Worm (Caenorhabditis elegans) whole organism, midembryonic: ENCODE data around the gene abu-8.

Experiments used
- T22C8.4 ChIP-seq: fragments of 200-800 bp; sonication (Bioruptor generic); IDR thresholded peaks from 2 replicates; pipeline ENCODE4 v1.3.6; 2022; ENCODE audit warnings: missing genetic modification characterization, missing compliant biosample characterization
- cog-1 ChIP-seq: sonication (generic microtip); optimal IDR thresholded peaks from 2 replicates; lab custom pipeline; 2016; ENCODE audit warnings: missing genetic modification characterization, missing compliant biosample characterization
- flt-1 ChIP-seq: fragments of 200-800 bp; sonication (Bioruptor generic); IDR thresholded peaks from 2 replicates; pipeline ENCODE4 v1.3.6; 2022; ENCODE audit warnings: missing genetic modification characterization, missing compliant biosample characterization
- klf-2 ChIP-seq: fragments of 200-800 bp; sonication (Bioruptor generic); conservative IDR thresholded peaks from 2 replicates; pipeline ENCODE4 v1.3.6; 2022; ENCODE audit warnings: missing genetic modification reagents, missing genetic modification characterization, missing compliant biosample characterization
- med-1 ChIP-seq: sonication (generic microtip); optimal IDR thresholded peaks from 2 replicates; lab custom pipeline; 2017; ENCODE audit warnings: missing genetic modification characterization, mild to moderate bottlenecking, missing compliant biosample characterization, antibody characterized with exemption, missing genetic modification reagents; ENCODE audit not compliant: insufficient read depth
- ref-1 ChIP-seq: fragments of 200-800 bp; sonication (Bioruptor generic); conservative IDR thresholded peaks from 2 replicates; pipeline ENCODE4 v1.3.6; 2022; ENCODE audit warnings: missing genetic modification reagents, missing genetic modification characterization, missing compliant biosample characterization
- tab-1 ChIP-seq: fragments of 200-800 bp; sonication (Bioruptor generic); IDR thresholded peaks from 2 replicates; pipeline ENCODE4 v1.3.6; 2022; ENCODE audit warnings: missing genetic modification characterization, missing compliant biosample characterization
- ztf-23 ChIP-seq: fragments of 200-800 bp; sonication (Bioruptor generic); IDR thresholded peaks from 2 replicates; pipeline ENCODE4 v1.3.6; 2022; ENCODE audit warnings: missing genetic modification reagents, missing genetic modification characterization, missing compliant biosample characterization
- ztf-29 ChIP-seq: fragments of 200-800 bp; sonication (Bioruptor generic); IDR thresholded peaks from 2 replicates; pipeline ENCODE4 v1.3.6; 2022; ENCODE audit warnings: missing genetic modification reagents, missing genetic modification characterization, missing compliant biosample characterization

abu-8 gene

DNA sequence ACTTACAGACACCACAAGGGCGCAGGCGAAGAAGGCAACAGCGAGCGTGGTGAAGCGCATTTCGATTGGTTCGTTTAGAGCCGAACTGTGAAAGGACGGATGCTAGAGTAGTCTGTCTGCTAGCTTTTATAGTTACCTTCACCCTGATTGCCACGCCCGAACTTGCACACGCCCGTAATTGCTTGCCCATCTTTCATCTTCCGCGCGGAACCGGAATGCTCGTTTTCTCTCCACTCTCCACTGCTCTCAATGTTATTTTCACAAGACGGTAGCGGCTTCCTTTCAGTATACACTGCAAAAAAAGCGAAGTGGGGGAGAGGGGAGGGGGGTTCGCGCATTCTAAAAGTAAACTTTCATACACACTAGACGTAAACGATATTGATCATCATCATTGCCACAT is at the start of gene abu-8:
TSS of gene abu-8 (minus strand) at position 101 of the 400 bp plus-strand sequence.
- TF ChIP-seq med-1 (GFP tag; lab: Kevin White, UChicago) (no peak), klf-2 (GFP tag; lab: Robert Waterston, UW) (0 out of 2 replicates have a peak, but pooled peaks have one; percentile 18)

- no peak for TF ChIP-seq ref-1
- TF ChIP-seq klf-2 (GFP tag; lab: Robert Waterston, UW): no peak
- no peak for TF ChIP-seq ztf-29
- no peak for TF ChIP-seq flt-1
- TF ChIP-seq T22C8.4: no peak
- no peak for TF ChIP-seq tab-1 (GFP tag; lab: Robert Waterston, UW)
- no peak for TF ChIP-seq cog-1 (tag; lab: Kevin White, UChicago)
- TF ChIP-seq ztf-23 (GFP tag; lab: Robert Waterston, UW): no peak
- no peak for TF ChIP-seq med-1 (GFP tag; lab: Kevin White, UChicago)
Measured at ce11 chrV:5243036-5243435, 48.6 kb upstream of the abu-8 start, which contains the start of gene cest-35.1. TSS of gene cest-35.1 (minus strand) at chrV:5243136.

DNA sequence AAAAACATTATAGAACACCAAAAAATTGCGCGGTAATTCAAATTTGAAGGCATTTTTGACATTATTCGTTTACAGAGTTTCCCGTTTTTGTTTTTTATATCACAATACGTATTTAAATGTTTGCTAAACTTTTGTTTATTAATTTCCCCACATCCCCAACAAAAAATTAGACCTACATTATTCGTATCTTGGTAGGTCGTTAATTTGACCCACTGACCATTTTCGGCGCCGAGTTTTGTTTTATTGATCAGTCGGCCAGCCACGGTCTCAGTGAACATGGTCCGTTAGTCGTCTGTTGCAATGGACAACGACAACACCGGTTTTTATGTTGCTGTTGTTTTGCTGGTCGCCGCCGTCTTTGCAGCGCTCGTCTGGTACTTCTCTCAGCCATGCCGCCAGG is 45.5 kb upstream of the abu-8 start, which contains the start of gene B0238.15:
TSS of gene B0238.15 (plus strand) at position 301 of the 400 bp plus-strand sequence.
- no peak for TF ChIP-seq med-1 (GFP tag; lab: Kevin White, UChicago)

DNA sequence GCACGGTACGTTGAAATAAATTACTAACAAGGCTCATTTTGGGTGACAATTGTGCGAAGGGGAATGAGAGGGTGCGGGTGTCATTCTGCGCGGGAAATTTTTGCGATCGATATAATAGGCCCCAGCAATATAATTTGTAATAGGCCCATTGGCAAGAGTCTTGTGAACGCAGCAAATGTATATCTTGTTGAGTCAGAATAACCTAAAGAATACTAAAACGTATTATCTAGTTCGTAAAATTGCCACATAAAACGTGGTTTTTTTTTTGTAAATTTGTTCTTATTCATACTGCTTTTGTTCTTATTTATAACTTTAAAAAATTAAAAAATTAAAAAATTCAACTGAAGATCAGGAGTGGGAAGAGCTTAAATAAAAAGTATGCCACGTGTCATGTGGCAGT is 45.0 kb upstream of the abu-8 start, which contains the start of gene C52A10.3:
TSS of gene C52A10.3 (minus strand) at position 101 of the 400 bp plus-strand sequence.
- no peak for TF ChIP-seq med-1 (GFP tag; lab: Kevin White, UChicago)
- no peak for TF ChIP-seq ztf-29
- TF ChIP-seq klf-2 (GFP tag; lab: Robert Waterston, UW): no peak
- TF ChIP-seq ztf-23 (GFP tag; lab: Robert Waterston, UW): no peak
- TF ChIP-seq T22C8.4: no peak
- no peak for TF ChIP-seq cog-1 (tag; lab: Kevin White, UChicago)
- TF ChIP-seq ref-1: no peak
- TF ChIP-seq tab-1 (GFP tag; lab: Robert Waterston, UW): no peak
- no peak for TF ChIP-seq flt-1

ce11 chrV:5237116-5237515 is 42.7 kb upstream of the abu-8 start, which contains the start of gene cest-35.2:
TSS of gene cest-35.2 (minus strand) at chrV:5237216.
- TF ChIP-seq cog-1 (tag; lab: Kevin White, UChicago): no peak
- no peak for TF ChIP-seq ztf-29
- TF ChIP-seq med-1 (GFP tag; lab: Kevin White, UChicago): no peak
- no peak for TF ChIP-seq ztf-23 (GFP tag; lab: Robert Waterston, UW)
- no peak for TF ChIP-seq ref-1
- TF ChIP-seq klf-2 (GFP tag; lab: Robert Waterston, UW): no peak
- TF ChIP-seq tab-1 (GFP tag; lab: Robert Waterston, UW): no peak
- no peak for TF ChIP-seq T22C8.4
- TF ChIP-seq flt-1: no peak

DNA sequence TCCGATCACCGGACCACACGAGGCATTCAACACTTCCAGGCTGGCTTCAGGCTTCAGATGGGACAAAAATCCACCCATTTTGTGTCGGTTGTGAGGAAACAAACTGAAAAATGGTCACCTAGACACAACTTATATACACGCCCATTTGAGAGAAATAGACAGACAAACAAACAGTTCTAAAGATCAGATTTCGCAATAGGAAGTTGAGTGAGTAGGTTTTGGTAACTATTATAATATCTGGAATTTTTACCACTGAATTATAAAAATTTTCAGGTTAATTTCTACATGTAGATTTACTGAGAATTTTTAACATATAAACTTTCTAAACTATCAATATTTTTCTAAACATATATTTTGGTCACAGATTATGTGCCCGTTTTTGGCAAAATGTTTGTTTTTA is 39.4 kb upstream of the abu-8 start, which contains the start of gene cest-32:
TSS of gene cest-32 (minus strand) at position 115 of the 400 bp plus-strand sequence.
- TF ChIP-seq klf-2 (GFP tag; lab: Robert Waterston, UW) (no peak), ref-1 (no peak), ztf-23 (GFP tag; lab: Robert Waterston, UW) (no peak), flt-1 (no peak), cog-1 (tag; lab: Kevin White, UChicago) (no peak), T22C8.4 (no peak), tab-1 (GFP tag; lab: Robert Waterston, UW) (no peak)

ce11 chrV:5228513-5228912 is 34.1 kb upstream of the abu-8 start:
- no peak for TF ChIP-seq ref-1
- no peak for TF ChIP-seq klf-2 (GFP tag; lab: Robert Waterston, UW)
- TF ChIP-seq flt-1: no peak
- TF ChIP-seq med-1 (GFP tag; lab: Kevin White, UChicago): no peak
- TF ChIP-seq ztf-23 (GFP tag; lab: Robert Waterston, UW): no peak
- TF ChIP-seq ztf-29: no peak
- TF ChIP-seq tab-1 (GFP tag; lab: Robert Waterston, UW): no peak
- TF ChIP-seq cog-1 (tag; lab: Kevin White, UChicago): no peak
- no peak for TF ChIP-seq T22C8.4

ce11 chrV:5225660-5226059 is 31.3 kb upstream of the abu-8 start:
- TF ChIP-seq ref-1 (no peak), klf-2 (GFP tag; lab: Robert Waterston, UW) (no peak), cog-1 (tag; lab: Kevin White, UChicago) (no peak), ztf-29 (no peak), T22C8.4 (no peak), med-1 (GFP tag; lab: Kevin White, UChicago) (no peak), tab-1 (GFP tag; lab: Robert Waterston, UW) (no peak), flt-1 (no peak), ztf-23 (GFP tag; lab: Robert Waterston, UW) (no peak)

DNA sequence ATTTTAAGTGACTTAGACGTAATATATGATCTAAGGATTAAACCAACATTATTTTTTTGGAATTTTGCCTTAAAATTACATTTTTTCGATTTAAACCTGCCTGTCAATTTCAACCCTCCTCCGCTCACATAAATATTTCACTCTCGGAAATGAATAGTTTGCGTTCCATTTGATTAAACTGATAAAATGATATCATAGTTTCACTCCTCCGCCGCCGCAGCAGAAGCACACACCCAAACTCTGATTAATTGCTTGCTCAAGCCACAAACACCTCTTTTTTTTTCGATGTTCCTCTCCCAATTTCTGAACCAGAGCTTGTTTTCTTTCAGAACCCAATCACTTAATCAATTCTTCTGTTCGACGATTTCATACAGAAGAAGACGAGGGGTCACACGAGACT is 28.6 kb upstream of the abu-8 start, which contains the start of gene Y49G5B.1:
TSS of gene Y49G5B.1 (plus strand) at position 324 of the 400 bp plus-strand sequence.
- TF ChIP-seq med-1 (GFP tag; lab: Kevin White, UChicago): no peak
- no peak for TF ChIP-seq ztf-29
- no peak for TF ChIP-seq T22C8.4
- no peak for TF ChIP-seq cog-1 (tag; lab: Kevin White, UChicago)
- no peak for TF ChIP-seq tab-1 (GFP tag; lab: Robert Waterston, UW)

DNA sequence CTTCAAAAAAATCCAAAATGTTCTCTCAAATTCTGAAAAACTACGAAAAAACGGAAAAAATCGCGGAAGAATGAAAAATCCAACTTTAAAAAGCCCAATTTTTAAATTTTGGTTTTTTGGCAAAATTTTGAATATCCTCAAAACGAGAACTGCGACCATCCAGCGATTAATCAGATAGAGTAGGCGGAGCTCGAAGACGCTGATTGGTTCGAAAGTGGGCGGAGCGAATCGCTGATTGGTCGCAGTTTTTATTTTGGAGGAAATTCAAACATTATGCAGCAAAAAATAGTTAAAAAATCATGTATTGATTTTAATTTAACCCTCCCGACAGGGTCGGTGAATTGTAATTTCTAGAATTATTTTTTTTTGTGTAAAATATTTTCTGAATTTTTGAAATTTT is 19.3 kb upstream of the abu-8 start:
- no peak for TF ChIP-seq ztf-23 (GFP tag; lab: Robert Waterston, UW)
- no peak for TF ChIP-seq ztf-29
- no peak for TF ChIP-seq flt-1
- no peak for TF ChIP-seq T22C8.4
- TF ChIP-seq klf-2 (GFP tag; lab: Robert Waterston, UW): no peak
- TF ChIP-seq ref-1: no peak
- TF ChIP-seq cog-1 (tag; lab: Kevin White, UChicago): no peak
- TF ChIP-seq tab-1 (GFP tag; lab: Robert Waterston, UW): no peak
- no peak for TF ChIP-seq med-1 (GFP tag; lab: Kevin White, UChicago)
